Fruit fly (Drosophila melanogaster) whole organism, embryonic: ENCODE measurements around the gene CG9522.
A peak's percentile ranks its signal among the peaks of the same experiment; 100 is the strongest.

Source experiments
- Bdp1 ChIP-seq: fragments of 200-800 bp; sonication (Bioruptor generic); optimal IDR thresholded peaks from 3 replicates; lab custom pipeline; 2016; ENCODE audit warnings: missing biosample characterization, missing genetic modification characterization
- CG10209 ChIP-seq: fragments of 200-800 bp; sonication (Bioruptor generic); optimal IDR thresholded peaks from 3 replicates; lab custom pipeline; 2017; ENCODE audit warnings: missing biosample characterization, mild to moderate bottlenecking, missing genetic modification characterization, missing genetic modification reagents
- CG11398 ChIP-seq: fragments of 200-800 bp; sonication (Bioruptor generic); optimal IDR thresholded peaks from 2 replicates; lab custom pipeline; 2016; ENCODE audit warnings: missing biosample characterization, missing genetic modification characterization
- CG12769 ChIP-seq: fragments of 200-800 bp; sonication (Bioruptor generic); optimal IDR thresholded peaks from 2 replicates; lab custom pipeline; 2019; ENCODE audit warnings: missing biosample characterization, mild to moderate bottlenecking, missing genetic modification characterization, moderate library complexity
- CG15479 ChIP-seq: fragments of 200-800 bp; sonication (Bioruptor generic); optimal IDR thresholded peaks from 3 replicates; lab custom pipeline; 2019; ENCODE audit warnings: missing biosample characterization, mild to moderate bottlenecking, missing genetic modification characterization, moderate library complexity
- CG15601 ChIP-seq: fragments of 200-800 bp; sonication (Bioruptor generic); optimal IDR thresholded peaks from 3 replicates; lab custom pipeline; 2019; ENCODE audit warnings: missing biosample characterization, mild to moderate bottlenecking, missing genetic modification characterization, moderate library complexity
- CG15696 ChIP-seq: fragments of 200-800 bp; sonication (Bioruptor generic); optimal IDR thresholded peaks from 2 replicates; lab custom pipeline; 2019; ENCODE audit warnings: missing biosample characterization, mild to moderate bottlenecking, missing genetic modification characterization, moderate library complexity
- CG1832 ChIP-seq: fragments of 200-800 bp; sonication (Bioruptor generic); optimal IDR thresholded peaks from 2 replicates; lab custom pipeline; 2017; ENCODE audit warnings: missing biosample characterization, mild to moderate bottlenecking, missing genetic modification characterization, inconsistent platforms
- CG2199 ChIP-seq: fragments of 200-800 bp; sonication (Bioruptor generic); IDR thresholded peaks from 3 replicates; pipeline ENCODE4 v1.3.6; 2022; ENCODE audit warnings: missing biosample characterization, missing genetic modification characterization
- CG2889 ChIP-seq: fragments of 200-800 bp; sonication (Bioruptor generic); IDR thresholded peaks from 3 replicates; pipeline ENCODE4 v1.3.6; 2022; ENCODE audit warnings: missing biosample characterization, missing genetic modification characterization
- CG30403 ChIP-seq: fragments of 200-800 bp; sonication (Bioruptor generic); optimal IDR thresholded peaks from 3 replicates; lab custom pipeline; 2016; ENCODE audit warnings: missing biosample characterization, missing genetic modification characterization
- CG3163 ChIP-seq: fragments of 200-800 bp; sonication (Bioruptor generic); optimal IDR thresholded peaks from 3 replicates; lab custom pipeline; 2016; ENCODE audit warnings: missing biosample characterization, missing genetic modification characterization
- CG3847 ChIP-seq: fragments of 200-800 bp; sonication (Bioruptor generic); IDR thresholded peaks from 2 replicates; pipeline ENCODE4 v1.3.6; 2022; ENCODE audit warnings: missing biosample characterization, missing genetic modification characterization
- CG6272 ChIP-seq: fragments of 200-800 bp; sonication (Bioruptor generic); IDR thresholded peaks from 2 replicates; pipeline ENCODE4 v1.3.6; 2022; ENCODE audit warnings: missing biosample characterization, missing genetic modification characterization
- CG6654 ChIP-seq: fragments of 200-800 bp; sonication (Bioruptor generic); optimal IDR thresholded peaks from 2 replicates; lab custom pipeline; 2017; ENCODE audit warnings: missing biosample characterization, mild to moderate bottlenecking, missing genetic modification characterization
- CG7271 ChIP-seq: fragments of 200-800 bp; sonication (Bioruptor generic); optimal IDR thresholded peaks from 2 replicates; lab custom pipeline; 2018; ENCODE audit warnings: missing biosample characterization, mild to moderate bottlenecking, missing genetic modification characterization, moderate library complexity
- CG7839 ChIP-seq: fragments of 200-800 bp; sonication (Bioruptor generic); optimal IDR thresholded peaks from 3 replicates; lab custom pipeline; 2018; ENCODE audit warnings: missing biosample characterization, mild to moderate bottlenecking, missing genetic modification characterization, moderate library complexity
- CG8388 ChIP-seq: fragments of 200-800 bp; sonication (Bioruptor generic); optimal IDR thresholded peaks from 2 replicates; lab custom pipeline; 2019; ENCODE audit warnings: missing biosample characterization, mild to moderate bottlenecking, missing genetic modification characterization, moderate library complexity
- CG8944 ChIP-seq: fragments of 200-800 bp; sonication (Bioruptor generic); optimal IDR thresholded peaks from 3 replicates; lab custom pipeline; 2016; ENCODE audit warnings: missing biosample characterization, missing genetic modification characterization
- CG9215 ChIP-seq: fragments of 200-800 bp; sonication (Bioruptor generic); IDR thresholded peaks from 2 replicates; pipeline ENCODE4 v1.3.6; 2022; ENCODE audit warnings: missing biosample characterization, missing genetic modification characterization
- Ets97D ChIP-seq: fragments of 200-800 bp; sonication (Bioruptor generic); optimal IDR thresholded peaks from 3 replicates; lab custom pipeline; 2016; ENCODE audit warnings: missing biosample characterization, missing genetic modification characterization
- HLH54F ChIP-seq: fragments of 200-800 bp; sonication (Bioruptor generic); optimal IDR thresholded peaks from 3 replicates; lab custom pipeline; 2016; ENCODE audit warnings: missing biosample characterization, missing genetic modification characterization
- Mrtf ChIP-seq: fragments of 200-800 bp; sonication (Bioruptor generic); IDR thresholded peaks from 3 replicates; pipeline ENCODE4 v1.3.6; 2022; ENCODE audit warnings: missing biosample characterization, missing genetic modification characterization
- Neu2 ChIP-seq: fragments of 200-800 bp; sonication (Bioruptor generic); optimal IDR thresholded peaks from 3 replicates; lab custom pipeline; 2016; ENCODE audit warnings: missing biosample characterization, missing genetic modification characterization, borderline replicate concordance
- Sry-δ ChIP-seq: fragments of 200-800 bp; sonication (Bioruptor generic); optimal IDR thresholded peaks from 2 replicates; lab custom pipeline; 2016; ENCODE audit warnings: missing biosample characterization, missing genetic modification characterization
- Trl ChIP-seq, 3 experiments: fragments of >200 bp in 2 of 3; fragments of 200-800 bp in 1 of 3; sonication (Bioruptor generic) in 1 of 3; optimal IDR thresholded peaks; 2 replicates in 1 of 3; 3 replicates in 2 of 3; lab custom pipeline; 2016 to 2017; ENCODE audit warnings: missing biosample characterization in 1 of 3, missing genetic modification characterization in 1 of 3
- ab ChIP-seq: fragments of 200-800 bp; sonication (Bioruptor generic); optimal IDR thresholded peaks from 2 replicates; lab custom pipeline; 2016; ENCODE audit warnings: missing biosample characterization, missing genetic modification characterization
- btn ChIP-seq: fragments of 200-800 bp; sonication (Bioruptor generic); optimal IDR thresholded peaks from 2 replicates; lab custom pipeline; 2016; ENCODE audit warnings: missing biosample characterization, missing genetic modification characterization
- cas ChIP-seq: fragments of 200-800 bp; sonication (Bioruptor generic); IDR thresholded peaks from 2 replicates; pipeline ENCODE4 v1.3.6; 2022; ENCODE audit warnings: missing biosample characterization, missing genetic modification characterization
- exex ChIP-seq: fragments of 200-800 bp; sonication (Bioruptor generic); optimal IDR thresholded peaks from 4 replicates; lab custom pipeline; 2018; ENCODE audit warnings: missing biosample characterization, mild to moderate bottlenecking, missing genetic modification characterization, moderate library complexity
- fd64A ChIP-seq: fragments of 200-800 bp; sonication (Bioruptor generic); optimal IDR thresholded peaks from 3 replicates; lab custom pipeline; 2018; ENCODE audit warnings: missing biosample characterization, mild to moderate bottlenecking, missing genetic modification characterization
- gcm ChIP-seq: fragments of 200-800 bp; sonication (Bioruptor generic); optimal IDR thresholded peaks from 2 replicates; lab custom pipeline; 2019; ENCODE audit warnings: missing biosample characterization, mild to moderate bottlenecking, missing genetic modification characterization, moderate library complexity
- h ChIP-seq: fragments of >200 bp; optimal IDR thresholded peaks from 2 replicates; lab custom pipeline; 2017
- ham ChIP-seq: fragments of 200-800 bp; sonication (Bioruptor generic); IDR thresholded peaks from 2 replicates; pipeline ENCODE4 v1.3.6; 2022; ENCODE audit warnings: missing biosample characterization, missing genetic modification characterization
- hkb ChIP-seq, 2 experiments: fragments of 200-800 bp in 1 of 2; fragments of >200 bp in 1 of 2; sonication (Bioruptor generic) in 1 of 2; IDR thresholded peaks in 1 of 2; optimal IDR thresholded peaks in 1 of 2; 2 replicates each; pipeline versions ENCODE4 v1.3.6 to Lab custom; 2017 to 2022; ENCODE audit warnings: missing biosample characterization in 1 of 2, missing genetic modification characterization in 1 of 2
- kah ChIP-seq: fragments of 200-800 bp; sonication (Bioruptor generic); optimal IDR thresholded peaks from 2 replicates; lab custom pipeline; 2018; ENCODE audit warnings: missing biosample characterization, mild to moderate bottlenecking, missing genetic modification characterization
- lmd ChIP-seq: fragments of 200-800 bp; sonication (Bioruptor generic); IDR thresholded peaks from 2 replicates; pipeline ENCODE4 v1.3.6; 2022; ENCODE audit warnings: missing biosample characterization, missing genetic modification characterization
- luna ChIP-seq: fragments of 200-800 bp; sonication (Bioruptor generic); optimal IDR thresholded peaks from 2 replicates; lab custom pipeline; 2016; ENCODE audit warnings: missing biosample characterization, missing genetic modification characterization
- nerfin-1 ChIP-seq: fragments of 200-800 bp; sonication (Bioruptor generic); optimal IDR thresholded peaks from 3 replicates; lab custom pipeline; 2019; ENCODE audit warnings: missing biosample characterization, mild to moderate bottlenecking, missing genetic modification characterization, moderate library complexity
- p53 ChIP-seq: fragments of 200-800 bp; sonication (Bioruptor generic); optimal IDR thresholded peaks from 2 replicates; lab custom pipeline; 2016; ENCODE audit warnings: missing biosample characterization, missing genetic modification characterization
- pb ChIP-seq: fragments of 200-800 bp; sonication (Bioruptor generic); optimal IDR thresholded peaks from 3 replicates; lab custom pipeline; 2016; ENCODE audit warnings: missing biosample characterization, missing genetic modification characterization
- pita ChIP-seq: fragments of 200-800 bp; sonication (Bioruptor generic); optimal IDR thresholded peaks from 2 replicates; lab custom pipeline; 2017; ENCODE audit warnings: missing biosample characterization, mild to moderate bottlenecking, missing genetic modification characterization
- pnt ChIP-seq: fragments of 200-800 bp; sonication (Bioruptor generic); optimal IDR thresholded peaks from 3 replicates; lab custom pipeline; 2016; ENCODE audit warnings: missing biosample characterization, missing genetic modification characterization
- ranshi ChIP-seq: fragments of 200-800 bp; sonication (Bioruptor generic); IDR thresholded peaks from 2 replicates; pipeline ENCODE4 v1.3.6; 2022; ENCODE audit warnings: missing biosample characterization, missing genetic modification characterization
- row ChIP-seq: fragments of 200-800 bp; sonication (Bioruptor generic); IDR thresholded peaks from 3 replicates; pipeline ENCODE4 v1.3.6; 2022; ENCODE audit warnings: missing biosample characterization, missing genetic modification characterization
- sim ChIP-seq: fragments of 200-800 bp; sonication (Bioruptor generic); IDR thresholded peaks from 2 replicates; pipeline ENCODE4 v1.3.6; 2022; ENCODE audit warnings: missing biosample characterization, missing genetic modification characterization
- slou ChIP-seq: fragments of 200-800 bp; sonication (Bioruptor generic); optimal IDR thresholded peaks from 3 replicates; lab custom pipeline; 2016; ENCODE audit warnings: missing biosample characterization, missing genetic modification characterization
- sob ChIP-seq: fragments of 200-800 bp; sonication (Bioruptor generic); IDR thresholded peaks from 2 replicates; pipeline ENCODE4 v1.3.6; 2022; ENCODE audit warnings: missing biosample characterization, missing genetic modification characterization
- wek ChIP-seq: fragments of 200-800 bp; sonication (Bioruptor generic); optimal IDR thresholded peaks from 3 replicates; lab custom pipeline; 2018; ENCODE audit warnings: missing biosample characterization, mild to moderate bottlenecking, missing genetic modification characterization, moderate library complexity
- z ChIP-seq: fragments of 200-800 bp; sonication (Bioruptor generic); IDR thresholded peaks from 3 replicates; pipeline ENCODE4 v1.3.6; 2022; ENCODE audit warnings: missing biosample characterization, missing genetic modification characterization

CG9522 gene

dm6 chrX:14839739-14840347, 8.8 kb downstream of the CG9522 start (continued):
- TF ChIP-seq pnt (GFP tag; lab: Kevin White, UChicago) (no peak), ab (GFP tag; lab: Kevin White, UChicago) (peak; percentile 5), Mrtf (GFP tag; lab: Robert Waterston, UW) (peak; percentile 62; the same call in 2 of the 3 replicates), CG8388 (GFP tag; lab: Kevin White, UChicago) (no peak), fd64A (GFP tag; lab: Kevin White, UChicago) (peak; percentile 9), CG30403 (GFP tag; lab: Kevin White, UChicago) (peak; percentile 23), CG7839 (peak; percentile 38), btn (GFP tag; lab: Kevin White, UChicago) (peak; percentile 7), Trl (optimal IDR thresholded peaks at IDR 0.05; lab: Kevin White, UChicago) (peak in 1 of 2 experiments; percentile 83), Trl (GFP tag; optimal IDR thresholded peaks at IDR 0.05; lab: Kevin White, UChicago) (peak; percentile 65), CG9215 (0 out of 2 replicates have a peak, but pooled peaks have one; percentile 10), lmd (GFP tag; lab: Robert Waterston, UW) (peak; percentile 54; the same call in 1 of the 2 replicates), ham (GFP tag; lab: Robert Waterston, UW) (peak; percentile 27; the same call in 1 of the 2 replicates), z (no peak), Bdp1 (peak; percentile 30), gcm (GFP tag; lab: Kevin White, UChicago) (peak; percentile 32), wek (no peak), HLH54F (GFP tag; lab: Kevin White, UChicago) (peak; percentile 42), CG12769 (tag; lab: Kevin White, UChicago) (peak; percentile 73), row (GFP tag; lab: Robert Waterston, UW) (peak; percentile 67), ranshi (GFP tag; lab: Robert Waterston, UW) (peak; percentile 51), exex (tag; lab: Kevin White, UChicago) (peak; percentile 52), hkb (optimal IDR thresholded peaks at IDR 0.05; lab: Kevin White, UChicago) (no peak), hkb (GFP tag; IDR thresholded peaks at IDR 0.05; lab: Robert Waterston, UW) (no peak), CG15696 (tag; lab: Kevin White, UChicago) (no peak), h (no peak), CG7271 (tag; lab: Kevin White, UChicago) (no peak), cas (GFP tag; lab: Robert Waterston, UW) (no peak), luna (GFP tag; lab: Kevin White, UChicago) (no peak), CG2889 (GFP tag; lab: Robert Waterston, UW) (no peak), Ets97D (GFP tag; lab: Kevin White, UChicago) (no peak), sob (peak; percentile 77), CG15601 (tag; lab: Kevin White, UChicago) (no peak), CG8944 (GFP tag; lab: Kevin White, UChicago) (peak; percentile 49), CG1832 (GFP tag; lab: Kevin White, UChicago) (peak; percentile 61), pb (peak; percentile 4), Neu2 (GFP tag; lab: Kevin White, UChicago) (no peak), CG15479 (GFP tag; lab: Kevin White, UChicago) (no peak), CG3163 (peak; percentile 33), nerfin-1 (peak; percentile 26), p53 (GFP tag; lab: Kevin White, UChicago) (peak; percentile 29), sim (GFP tag; lab: Robert Waterston, UW) (no peak), Sry-δ (GFP tag; lab: Kevin White, UChicago) (no peak), CG10209 (GFP tag; lab: Kevin White, UChicago) (peak; percentile 33), CG6654 (GFP tag; lab: Kevin White, UChicago) (no peak), kah (GFP tag; lab: Kevin White, UChicago) (no peak), CG3847 (GFP tag; lab: Robert Waterston, UW) (peak; percentile 45; the same call in 1 of the 2 replicates), pita (GFP tag; lab: Kevin White, UChicago) (no peak), CG11398 (GFP tag; lab: Kevin White, UChicago) (no peak), slou (no peak), CG2199 (no peak), CG6272 (GFP tag; lab: Robert Waterston, UW) (no peak)
